Fruit fly (Drosophila melanogaster): ENCODE data around the gene vrs.

- TF ChIP-seq CG5204 (GFP tag; optimal IDR thresholded peaks at IDR 0.05), result no peak
- TF ChIP-seq CG33017 (tag; optimal IDR thresholded peaks at IDR 0.05), result no peak
- no peak for TF ChIP-seq CG1620 (GFP tag; optimal IDR thresholded peaks at IDR 0.05)
- peak; percentile 88 for TF ChIP-seq kay (GFP tag; ENCODE audit: borderline replicate concordance)
- TF ChIP-seq CG14711 (tag; optimal IDR thresholded peaks at IDR 0.05), result peak; percentile 7
- no peak for TF ChIP-seq cnc (optimal IDR thresholded peaks at IDR 0.05)
- TF ChIP-seq bab1 (GFP tag; optimal IDR thresholded peaks at IDR 0.05), result no peak
- TF ChIP-seq Crg-1 (GFP tag; optimal IDR thresholded peaks at IDR 0.05), result no peak
- no peak for TF ChIP-seq CG11617 (GFP tag; optimal IDR thresholded peaks at IDR 0.05)
- no peak for TF ChIP-seq Hr96 (GFP tag; optimal IDR thresholded peaks at IDR 0.05)
- no peak for TF ChIP-seq ovo (GFP tag; optimal IDR thresholded peaks at IDR 0.05)
Measured at dm6 chr3R:12398054-12398453, 49.4 kb upstream of the vrs start.
